Fruit fly (Drosophila melanogaster): ENCODE results near the gene ranshi.

DNA sequence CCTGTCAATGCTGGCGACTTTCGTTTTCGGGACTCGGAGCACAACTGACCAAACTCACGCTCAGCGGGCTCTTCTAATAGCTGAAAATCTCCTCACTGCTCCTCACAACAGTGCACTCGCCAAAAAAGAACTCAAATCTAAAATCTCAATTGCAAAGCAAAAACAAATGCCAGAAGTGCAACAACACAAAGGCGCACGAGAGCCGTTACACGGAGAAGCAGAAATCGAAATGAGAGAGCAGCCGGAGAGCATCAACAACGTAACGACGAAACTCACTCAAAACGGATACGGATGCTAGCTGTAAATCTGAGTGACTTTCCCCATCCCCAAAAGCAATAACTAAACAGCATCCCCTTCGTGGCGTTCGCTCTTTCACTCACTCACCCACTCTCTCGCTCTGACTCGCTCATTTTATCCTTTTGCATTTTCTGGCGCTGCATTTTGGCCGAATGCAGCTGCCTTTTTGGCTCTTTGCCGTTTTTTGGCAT is 31.7 kb downstream of the ranshi start, which contains the start of gene hb:
- TF ChIP-seq EcR (GFP tag; optimal IDR thresholded peaks at IDR 0.05) (no peak), CG8478 (optimal IDR thresholded peaks at IDR 0.05) (no peak), psq (optimal IDR thresholded peaks at IDR 0.05) (no peak), usp (GFP tag; optimal IDR thresholded peaks at IDR 0.05) (no peak), pan (optimal IDR thresholded peaks at IDR 0.05) (no peak)

All from whole organism.